Fruit fly (Drosophila melanogaster): ENCODE data around the gene btn.

Gene btn

dm6 chr3R:22597344-22597954 lies 11.0 kb upstream of the btn start (continued):
- TF ChIP-seq Mes4 (GFP tag; optimal IDR thresholded peaks at IDR 0.05) (peak; percentile 54), pnt (GFP tag; optimal IDR thresholded peaks at IDR 0.05) (peak; percentile 68), gfzf (GFP tag; optimal IDR thresholded peaks at IDR 0.05) (no peak), Hey (tag; optimal IDR thresholded peaks at IDR 0.05) (no peak), cg (GFP tag; optimal IDR thresholded peaks at IDR 0.05) (peak; percentile 26), ems (GFP tag; optimal IDR thresholded peaks at IDR 0.05) (peak; percentile 6)

DNA sequence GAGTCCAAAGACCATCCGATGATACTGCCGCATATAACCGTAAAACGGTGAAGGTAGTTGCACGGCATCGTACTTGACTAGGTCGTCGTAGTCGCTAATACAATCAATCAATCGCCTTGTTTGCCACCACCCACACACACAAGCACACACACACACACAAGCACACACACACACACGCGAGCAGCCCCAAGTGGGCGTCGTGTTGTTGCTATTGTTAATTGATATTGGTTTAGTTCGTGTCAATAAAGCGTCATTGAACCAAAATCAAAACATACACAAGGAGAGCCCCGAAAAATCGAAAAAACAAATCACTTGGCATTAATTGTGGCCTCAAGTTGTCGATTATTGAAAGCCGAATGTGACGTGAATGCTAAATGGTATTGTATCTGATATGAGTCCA lies 10.0 kb upstream of the btn start:
- peak; percentile 61 for TF ChIP-seq chm (GFP tag; IDR thresholded peaks at IDR 0.05)
- TF ChIP-seq CG14710 (tag; optimal IDR thresholded peaks at IDR 0.05): peak; percentile 34
- peak; percentile 26 for TF ChIP-seq CoRest (tag; optimal IDR thresholded peaks at IDR 0.05)
- no peak for TF ChIP-seq cas (GFP tag; IDR thresholded peaks at IDR 0.05)
- no peak for TF ChIP-seq CG9797 (GFP tag; optimal IDR thresholded peaks at IDR 0.05)
- no peak for TF ChIP-seq CG17186 (GFP tag; optimal IDR thresholded peaks at IDR 0.05)
- TF ChIP-seq sd (tag; optimal IDR thresholded peaks at IDR 0.05): peak; percentile 31
- TF ChIP-seq Rfx (GFP tag; IDR thresholded peaks at IDR 0.05): no peak
- peak; percentile 4 for TF ChIP-seq fd96Cb (tag; optimal IDR thresholded peaks at IDR 0.05)
- peak; percentile 74; the same call in 2 of the 3 replicates for TF ChIP-seq otp (GFP tag; IDR thresholded peaks at IDR 0.05)
- TF ChIP-seq Dbx (GFP tag; IDR thresholded peaks at IDR 0.05): peak; percentile 42; the same call in 2 of the 3 replicates
- TF ChIP-seq odd (GFP tag; optimal IDR thresholded peaks at IDR 0.05): peak; percentile 18
- no peak for TF ChIP-seq Hey (tag; optimal IDR thresholded peaks at IDR 0.05)
- TF ChIP-seq Oaz (GFP tag; IDR thresholded peaks at IDR 0.05): no peak
- TF ChIP-seq psq (GFP tag; optimal IDR thresholded peaks at IDR 0.05): no peak
- TF ChIP-seq Scr (GFP tag; IDR thresholded peaks at IDR 0.05; ENCODE audit: partially characterized antibody): no peak
- peak; percentile 5 for TF ChIP-seq CG8944 (GFP tag; optimal IDR thresholded peaks at IDR 0.05)
- TF ChIP-seq CG9727 (GFP tag; optimal IDR thresholded peaks at IDR 0.05): peak; percentile 65
- TF ChIP-seq Sin3A (optimal IDR thresholded peaks at IDR 0.05): no peak
- TF ChIP-seq Stat92E (GFP tag; optimal IDR thresholded peaks at IDR 0.05): no peak
- peak; percentile 37 for TF ChIP-seq CG6683 (GFP tag; optimal IDR thresholded peaks at IDR 0.05)
- no peak for TF ChIP-seq kah (GFP tag; optimal IDR thresholded peaks at IDR 0.05)
- no peak for TF ChIP-seq CG17568 (GFP tag; optimal IDR thresholded peaks at IDR 0.05)
- TF ChIP-seq emc (GFP tag; optimal IDR thresholded peaks at IDR 0.05): no peak
- peak; percentile 27 for TF ChIP-seq Sox102F (GFP tag; optimal IDR thresholded peaks at IDR 0.05)
- TF ChIP-seq usp (GFP tag; optimal IDR thresholded peaks at IDR 0.05): no peak
- TF ChIP-seq CG5953 (GFP tag; IDR thresholded peaks at IDR 0.05): no peak
- no peak for TF ChIP-seq knrl (GFP tag; IDR thresholded peaks at IDR 0.05; ENCODE audit: partially characterized antibody)
- no peak for TF ChIP-seq unc-4 (GFP tag; IDR thresholded peaks at IDR 0.05; ENCODE audit: partially characterized antibody)
- peak in 1 of 2 experiments; percentile 47 for TF ChIP-seq dpn (GFP tag; optimal IDR thresholded peaks at IDR 0.05)
- no peak for TF ChIP-seq Hr78 (GFP tag; optimal IDR thresholded peaks at IDR 0.05)
- no peak for TF ChIP-seq grau (tag; optimal IDR thresholded peaks at IDR 0.05)
- TF ChIP-seq NK7.1 (GFP tag; optimal IDR thresholded peaks at IDR 0.05): no peak
- no peak for TF ChIP-seq rib (GFP tag; IDR thresholded peaks at IDR 0.05)
- 0 out of 3 replicates have a peak, but pooled peaks have one; percentile 23 for TF ChIP-seq CG14050 (GFP tag; IDR thresholded peaks at IDR 0.05)
- no peak for TF ChIP-seq CkIIα-i1 (GFP tag; IDR thresholded peaks at IDR 0.05)
- TF ChIP-seq CG30431 (GFP tag; optimal IDR thresholded peaks at IDR 0.05): no peak
- TF ChIP-seq Rx (GFP tag; IDR thresholded peaks at IDR 0.05): no peak
- no peak for TF ChIP-seq pros (GFP tag; optimal IDR thresholded peaks at IDR 0.05)
- TF ChIP-seq CG34422 (GFP tag; IDR thresholded peaks at IDR 0.05): 0 out of 3 replicates have a peak, but pooled peaks have one; percentile 33
- peak; percentile 27 for TF ChIP-seq CG18262 (tag; optimal IDR thresholded peaks at IDR 0.05)
- TF ChIP-seq luna (GFP tag; optimal IDR thresholded peaks at IDR 0.05): peak; percentile 40
- peak; percentile 34 for TF ChIP-seq dmrt99B (tag; optimal IDR thresholded peaks at IDR 0.05)
- TF ChIP-seq gfzf (GFP tag; optimal IDR thresholded peaks at IDR 0.05): no peak

Data from whole organism, embryonic.